Worm (Caenorhabditis elegans) whole organism, young adult: Measurements from ENCODE around the gene F25G6.1.

Source experiments
- B0261.1 ChIP-seq: sonication (generic microtip); optimal IDR thresholded peaks from 2 replicates; lab custom pipeline; 2016; ENCODE audit warnings: mild to moderate bottlenecking, missing genetic modification characterization, moderate library complexity, missing compliant biosample characterization
- ama-1 ChIP-seq, 3 experiments: fragments of 150-350 bp in 1 of 3; sonication (generic microtip) in 2 of 3; optimal IDR thresholded peaks; 2 replicates each; lab custom pipeline; 2014 to 2018; ENCODE audit warnings: missing biosample characterization in 2 of 3, missing genetic modification characterization in 2 of 3, missing genetic modification reagents in 2 of 3
- aptf-3 ChIP-seq: fragments of 200-800 bp; sonication (Bioruptor generic); IDR thresholded peaks from 2 replicates; pipeline ENCODE4 v1.3.6; 2022; ENCODE audit warnings: missing genetic modification characterization, missing compliant biosample characterization
- attf-3 ChIP-seq: fragments of 200-800 bp; sonication (Bioruptor generic); conservative IDR thresholded peaks from 2 replicates; pipeline ENCODE4 v1.3.6; 2022; ENCODE audit warnings: missing genetic modification reagents, missing genetic modification characterization, missing compliant biosample characterization
- ceh-58 ChIP-seq: fragments of 200-800 bp; sonication (Bioruptor generic); IDR thresholded peaks from 2 replicates; pipeline ENCODE4 v1.3.6; 2022; ENCODE audit warnings: missing genetic modification characterization, missing compliant biosample characterization
- hsf-1 ChIP-seq: fragments of 200-800 bp; sonication (Bioruptor generic); IDR thresholded peaks from 2 replicates; pipeline ENCODE4 v1.3.6; 2022; ENCODE audit warnings: missing genetic modification reagents, missing genetic modification characterization, missing compliant biosample characterization
- mes-4 ChIP-seq: sonication (generic microtip); optimal IDR thresholded peaks from 2 replicates; lab custom pipeline; 2016; ENCODE audit warnings: missing genotype, missing genetic modification characterization, missing compliant biosample characterization
- pha-4 ChIP-seq: fragments of 150-350 bp; sonication (generic microtip); optimal IDR thresholded peaks from 2 replicates; lab custom pipeline; 2014; ENCODE audit warnings: missing biosample characterization, missing genetic modification reagents, missing genetic modification characterization
- unc-130 ChIP-seq: sonication (generic microtip); optimal IDR thresholded peaks from 2 replicates; lab custom pipeline; 2016; ENCODE audit warnings: missing genetic modification reagents, missing genetic modification characterization, missing compliant biosample characterization
- unc-62 ChIP-seq: fragments of 150-350 bp; optimal IDR thresholded peaks from 2 replicates; lab custom pipeline; 2014; ENCODE audit warnings: missing biosample characterization, missing genetic modification reagents, missing genetic modification characterization
- ztf-3 ChIP-seq: fragments of 200-800 bp; sonication (Bioruptor generic); optimal IDR thresholded peaks from 2 replicates; lab custom pipeline; 2018; ENCODE audit warnings: mild to moderate bottlenecking, missing genetic modification characterization, missing compliant biosample characterization

DNA sequence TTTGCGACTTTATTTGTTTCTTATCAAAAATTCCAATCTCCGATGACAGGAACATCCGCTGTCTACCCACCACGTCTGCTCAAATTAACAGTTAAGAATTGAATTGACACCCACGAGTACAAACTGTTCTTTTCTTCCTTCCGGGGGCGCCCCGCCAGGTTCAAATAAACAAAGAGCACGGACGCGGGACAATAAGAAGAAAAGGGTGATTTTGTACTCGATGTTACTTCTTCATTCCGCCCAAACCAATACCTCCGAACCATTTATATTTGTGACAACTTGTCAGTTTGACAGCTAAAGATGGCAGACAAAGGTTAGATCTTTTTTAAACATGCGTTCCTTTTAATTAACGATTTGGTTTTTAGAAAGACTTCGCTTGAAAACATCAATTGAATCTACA lies 49.1 kb upstream of the F25G6.1 start, which contains the start of gene otpl-6:
- no peak for TF ChIP-seq pha-4
- no peak for TF ChIP-seq unc-130 (GFP tag; lab: Kevin White, UChicago)
- no peak for TF ChIP-seq hsf-1 (GFP tag; lab: Robert Waterston, UW)
- no peak for TF ChIP-seq aptf-3 (GFP tag; lab: Robert Waterston, UW)
- TF ChIP-seq unc-62 (GFP tag; lab: Kevin White, UChicago): no peak
- no peak for TF ChIP-seq ceh-58 (GFP tag; lab: Robert Waterston, UW)
- TF ChIP-seq ama-1 (optimal IDR thresholded peaks at IDR 0.05; lab: Kevin White, UChicago): no peak
- TF ChIP-seq ama-1 (GFP tag; optimal IDR thresholded peaks at IDR 0.05; lab: Kevin White, UChicago): no peak
- no peak for TF ChIP-seq mes-4 (tag; lab: Kevin White, UChicago)
- no peak for TF ChIP-seq B0261.1 (tag; lab: Kevin White, UChicago)
- no peak for TF ChIP-seq attf-3
- TF ChIP-seq ztf-3: no peak
